Fruit fly (Drosophila melanogaster) whole organism, embryonic: Measurements from ENCODE around the gene Pgant35A.
A peak's percentile ranks its signal among the peaks of the same experiment; 100 is the strongest.

Experiments
- BEAF-32 ChIP-seq: fragments of 200-800 bp; sonication (Bioruptor generic); optimal IDR thresholded peaks from 3 replicates; lab custom pipeline; 2017; ENCODE audit warnings: missing biosample characterization, missing genetic modification characterization, mild to moderate bottlenecking, moderate library complexity, missing genetic modification reagents
- CG10147 ChIP-seq: fragments of 200-800 bp; sonication (Bioruptor generic); optimal IDR thresholded peaks from 2 replicates; lab custom pipeline; 2019; ENCODE audit warnings: missing biosample characterization, mild to moderate bottlenecking, missing genetic modification characterization, moderate library complexity
- CG10959 ChIP-seq: fragments of 200-800 bp; sonication (Bioruptor generic); IDR thresholded peaks from 2 replicates; pipeline ENCODE4 v1.3.6; 2022; ENCODE audit warnings: missing biosample characterization, missing genetic modification characterization
- CG12391 ChIP-seq: fragments of 200-800 bp; sonication (Bioruptor generic); optimal IDR thresholded peaks from 3 replicates; lab custom pipeline; 2018; ENCODE audit warnings: missing biosample characterization, mild to moderate bottlenecking, missing genetic modification characterization, moderate library complexity
- CG13123 ChIP-seq: fragments of 200-800 bp; sonication (Bioruptor generic); optimal IDR thresholded peaks from 2 replicates; lab custom pipeline; 2016; ENCODE audit warnings: missing biosample characterization, missing genetic modification characterization
- CG17361 ChIP-seq: fragments of 200-800 bp; sonication (Bioruptor generic); IDR thresholded peaks from 3 replicates; pipeline ENCODE4 v1.3.6; 2022; ENCODE audit warnings: missing biosample characterization, missing genetic modification characterization
- CG18619 ChIP-seq: fragments of 200-800 bp; sonication (Bioruptor generic); optimal IDR thresholded peaks from 3 replicates; lab custom pipeline; 2017; ENCODE audit warnings: missing biosample characterization, mild to moderate bottlenecking, missing genetic modification characterization
- CG18764 ChIP-seq: fragments of 200-800 bp; sonication (Bioruptor generic); optimal IDR thresholded peaks from 3 replicates; lab custom pipeline; 2016; ENCODE audit warnings: missing biosample characterization, missing genetic modification characterization
- CG30020 ChIP-seq: fragments of 200-800 bp; optimal IDR thresholded peaks from 2 replicates; lab custom pipeline; 2019; ENCODE audit warnings: missing biosample characterization, mild to moderate bottlenecking, missing genetic modification characterization, moderate library complexity
- CG31365 ChIP-seq: fragments of 200-800 bp; sonication (Bioruptor generic); optimal IDR thresholded peaks from 2 replicates; lab custom pipeline; 2018; ENCODE audit warnings: missing biosample characterization, mild to moderate bottlenecking, missing genetic modification characterization
- CG4730 ChIP-seq: fragments of 200-800 bp; sonication (Bioruptor generic); IDR thresholded peaks from 2 replicates; pipeline ENCODE4 v1.3.6; 2022; ENCODE audit warnings: missing biosample characterization, missing genetic modification characterization
- CG5953 ChIP-seq: fragments of 200-800 bp; sonication (Bioruptor generic); IDR thresholded peaks from 2 replicates; pipeline ENCODE4 v1.3.6; 2022; ENCODE audit warnings: missing biosample characterization, missing genetic modification characterization
- CG6689 ChIP-seq: fragments of 200-800 bp; sonication (Bioruptor generic); IDR thresholded peaks from 2 replicates; pipeline ENCODE4 v1.3.6; 2022; ENCODE audit warnings: missing biosample characterization, missing genetic modification characterization
- CG7786 ChIP-seq: fragments of 200-800 bp; sonication (Bioruptor generic); optimal IDR thresholded peaks from 2 replicates; lab custom pipeline; 2016; ENCODE audit warnings: missing biosample characterization, missing genetic modification characterization
- CG7963 ChIP-seq: fragments of 200-800 bp; sonication (Bioruptor generic); IDR thresholded peaks from 3 replicates; pipeline ENCODE4 v1.3.6; 2022; ENCODE audit warnings: missing biosample characterization, missing genetic modification characterization; ENCODE audit not compliant: partially characterized antibody
- CG8388 ChIP-seq: fragments of 200-800 bp; sonication (Bioruptor generic); optimal IDR thresholded peaks from 2 replicates; lab custom pipeline; 2019; ENCODE audit warnings: missing biosample characterization, mild to moderate bottlenecking, missing genetic modification characterization, moderate library complexity
- CG9609 ChIP-seq: fragments of 200-800 bp; sonication (Bioruptor generic); optimal IDR thresholded peaks from 3 replicates; lab custom pipeline; 2016; ENCODE audit warnings: missing biosample characterization, missing genetic modification characterization
- CTCF ChIP-seq: fragments of 200-800 bp; sonication (Bioruptor generic); optimal IDR thresholded peaks from 2 replicates; lab custom pipeline; 2017; ENCODE audit warnings: missing biosample characterization, mild to moderate bottlenecking, missing genetic modification characterization, moderate library complexity
- Chrac-16 ChIP-seq: fragments of 200-800 bp; sonication (Bioruptor generic); optimal IDR thresholded peaks from 3 replicates; lab custom pipeline; 2016; ENCODE audit warnings: missing biosample characterization, missing genetic modification characterization
- CrebB ChIP-seq: fragments of 200-800 bp; sonication (Bioruptor generic); optimal IDR thresholded peaks from 3 replicates; lab custom pipeline; 2018; ENCODE audit warnings: missing biosample characterization, mild to moderate bottlenecking, missing genetic modification characterization
- Dip2 ChIP-seq: fragments of 200-800 bp; sonication (Bioruptor generic); IDR thresholded peaks from 2 replicates; pipeline ENCODE4 v1.3.6; 2022; ENCODE audit warnings: missing biosample characterization, missing genetic modification characterization
- Ets65A ChIP-seq: fragments of 200-800 bp; sonication (Bioruptor generic); peaks from one replicate; lab custom pipeline; 2016; ENCODE audit warnings: missing biosample characterization, missing genetic modification characterization
- Fer1 ChIP-seq: fragments of 200-800 bp; sonication (Bioruptor generic); optimal IDR thresholded peaks from 2 replicates; lab custom pipeline; 2017; ENCODE audit warnings: missing biosample characterization, mild to moderate bottlenecking, missing genetic modification characterization
- Meics ChIP-seq: fragments of 200-800 bp; sonication (Bioruptor generic); optimal IDR thresholded peaks from 2 replicates; lab custom pipeline; 2017; ENCODE audit warnings: missing biosample characterization, mild to moderate bottlenecking, missing genetic modification characterization
- Neu2 ChIP-seq: fragments of 200-800 bp; sonication (Bioruptor generic); optimal IDR thresholded peaks from 3 replicates; lab custom pipeline; 2016; ENCODE audit warnings: missing biosample characterization, missing genetic modification characterization, borderline replicate concordance
- Vsx1 ChIP-seq: fragments of 200-800 bp; sonication (Bioruptor generic); optimal IDR thresholded peaks from 2 replicates; lab custom pipeline; 2017; ENCODE audit warnings: missing biosample characterization, mild to moderate bottlenecking, missing genetic modification characterization, missing genetic modification reagents
- abd-A ChIP-seq: fragments of 200-800 bp; sonication (Bioruptor generic); optimal IDR thresholded peaks from 3 replicates; lab custom pipeline; 2019; ENCODE audit warnings: missing biosample characterization, mild to moderate bottlenecking, missing genetic modification characterization, moderate library complexity
- amos ChIP-seq: fragments of 200-800 bp; sonication (Bioruptor generic); IDR thresholded peaks from 2 replicates; pipeline ENCODE4 v1.3.6; 2022; ENCODE audit warnings: missing biosample characterization, missing genetic modification characterization; ENCODE audit not compliant: partially characterized antibody
- ara ChIP-seq: fragments of 200-800 bp; sonication (Bioruptor generic); IDR thresholded peaks from 2 replicates; pipeline ENCODE4 v1.3.6; 2022; ENCODE audit warnings: missing biosample characterization, missing genetic modification characterization
- chinmo ChIP-seq: fragments of 200-800 bp; sonication (Bioruptor generic); IDR thresholded peaks from 4 replicates; pipeline ENCODE4 v1.3.6; 2022; ENCODE audit warnings: missing biosample characterization, missing genetic modification characterization; ENCODE audit not compliant: partially characterized antibody
- cwo ChIP-seq: fragments of 200-800 bp; sonication (Bioruptor generic); optimal IDR thresholded peaks from 3 replicates; lab custom pipeline; 2017; ENCODE audit warnings: missing biosample characterization, missing genetic modification characterization, mild to moderate bottlenecking, moderate library complexity, missing genetic modification reagents
- dan ChIP-seq: fragments of 200-800 bp; sonication (Bioruptor generic); IDR thresholded peaks from 2 replicates; pipeline ENCODE4 v1.3.6; 2022; ENCODE audit warnings: missing biosample characterization, missing genetic modification characterization
- danr ChIP-seq: fragments of 200-800 bp; sonication (Bioruptor generic); IDR thresholded peaks from 2 replicates; pipeline ENCODE4 v1.3.6; 2022; ENCODE audit warnings: missing biosample characterization, missing genetic modification characterization
- dmrt11E ChIP-seq: fragments of 200-800 bp; sonication (Bioruptor generic); optimal IDR thresholded peaks from 3 replicates; lab custom pipeline; 2018; ENCODE audit warnings: missing biosample characterization, mild to moderate bottlenecking, missing genetic modification characterization, moderate library complexity
- eve ChIP-seq, 2 experiments: fragments of >200 bp; optimal IDR thresholded peaks; 2 replicates each; lab custom pipeline; 2017; ENCODE audit warnings: missing biosample characterization in 2 of 2, missing genetic modification characterization in 2 of 2
- gsb-n ChIP-seq: fragments of 200-800 bp; sonication (Bioruptor generic); optimal IDR thresholded peaks from 3 replicates; lab custom pipeline; 2018; ENCODE audit warnings: missing biosample characterization, mild to moderate bottlenecking, missing genetic modification characterization
- hkb ChIP-seq, 2 experiments: fragments of 200-800 bp in 1 of 2; fragments of >200 bp in 1 of 2; sonication (Bioruptor generic) in 1 of 2; IDR thresholded peaks in 1 of 2; optimal IDR thresholded peaks in 1 of 2; 2 replicates each; pipeline versions ENCODE4 v1.3.6 to Lab custom; 2017 to 2022; ENCODE audit warnings: missing biosample characterization in 1 of 2, missing genetic modification characterization in 1 of 2
- ken ChIP-seq: fragments of 200-800 bp; sonication (Bioruptor generic); IDR thresholded peaks from 3 replicates; pipeline ENCODE4 v1.3.6; 2022; ENCODE audit warnings: missing biosample characterization, missing genetic modification characterization
- lab ChIP-seq: fragments of 200-800 bp; sonication (Bioruptor generic); optimal IDR thresholded peaks from 3 replicates; lab custom pipeline; 2017; ENCODE audit warnings: missing biosample characterization, missing genetic modification characterization, mild to moderate bottlenecking, moderate library complexity, missing genetic modification reagents
- pfk ChIP-seq: fragments of 200-800 bp; sonication (Bioruptor generic); optimal IDR thresholded peaks from 2 replicates; lab custom pipeline; 2018; ENCODE audit warnings: missing biosample characterization, mild to moderate bottlenecking, missing genetic modification characterization, moderate library complexity
- schlank ChIP-seq: fragments of 200-800 bp; sonication (Bioruptor generic); optimal IDR thresholded peaks from 2 replicates; lab custom pipeline; 2018; ENCODE audit warnings: missing biosample characterization, mild to moderate bottlenecking, missing genetic modification characterization
- sd ChIP-seq: fragments of 200-800 bp; sonication (Bioruptor generic); optimal IDR thresholded peaks from 3 replicates; lab custom pipeline; 2018; ENCODE audit warnings: missing biosample characterization, mild to moderate bottlenecking, missing genetic modification characterization, moderate library complexity
- sens ChIP-seq: fragments of 200-800 bp; sonication (Bioruptor generic); peaks from one replicate; lab custom pipeline; 2016; ENCODE audit warnings: missing biosample characterization, missing genetic modification characterization
- sna ChIP-seq: fragments of 200-800 bp; sonication (Bioruptor generic); IDR thresholded peaks from 2 replicates; pipeline ENCODE4 v1.3.6; 2022; ENCODE audit warnings: missing biosample characterization, missing genetic modification characterization; ENCODE audit not compliant: partially characterized antibody
- stc ChIP-seq: fragments of 200-800 bp; sonication (Bioruptor generic); IDR thresholded peaks from 2 replicates; pipeline ENCODE4 v1.3.6; 2022; ENCODE audit warnings: missing biosample characterization, missing genetic modification characterization
- stwl ChIP-seq: fragments of 200-800 bp; sonication (Bioruptor generic); optimal IDR thresholded peaks from 3 replicates; lab custom pipeline; 2018; ENCODE audit warnings: missing biosample characterization, mild to moderate bottlenecking, missing genetic modification characterization, moderate library complexity
- tap ChIP-seq: fragments of 200-800 bp; optimal IDR thresholded peaks from 3 replicates; lab custom pipeline; 2019; ENCODE audit warnings: missing biosample characterization, mild to moderate bottlenecking, missing genetic modification characterization, moderate library complexity
- tin ChIP-seq: fragments of 200-800 bp; sonication (Bioruptor generic); optimal IDR thresholded peaks from 3 replicates; lab custom pipeline; 2016; ENCODE audit warnings: missing biosample characterization, missing genetic modification characterization
- trem ChIP-seq: fragments of 200-800 bp; optimal IDR thresholded peaks from 3 replicates; lab custom pipeline; 2019; ENCODE audit warnings: missing biosample characterization, mild to moderate bottlenecking, missing genetic modification characterization, moderate library complexity
- tup ChIP-seq: fragments of 200-800 bp; sonication (Bioruptor generic); optimal IDR thresholded peaks from 2 replicates; lab custom pipeline; 2016; ENCODE audit warnings: missing biosample characterization, mild to moderate bottlenecking, missing genetic modification characterization, moderate library complexity
- twi ChIP-seq: fragments of 200-800 bp; optimal IDR thresholded peaks from 2 replicates; lab custom pipeline; 2019; ENCODE audit warnings: missing biosample characterization, mild to moderate bottlenecking, missing genetic modification characterization, moderate library complexity

Pgant35A gene

dm6 chr2L:14395065-14395439 is 36.0 kb downstream of the Pgant35A start (continued):
- TF ChIP-seq CG17361 (0 out of 3 replicates have a peak, but pooled peaks have one; percentile 0), eve (GFP tag; optimal IDR thresholded peaks at IDR 0.05; lab: Kevin White, UChicago) (no peak), CG7963 (no peak), CG7786 (GFP tag; lab: Kevin White, UChicago) (no peak), cwo (GFP tag; lab: Kevin White, UChicago) (no peak), trem (tag; lab: Kevin White, UChicago) (no peak), CG4730 (GFP tag; lab: Robert Waterston, UW) (no peak), Ets65A (GFP tag; lab: Kevin White, UChicago) (no peak), gsb-n (tag; lab: Kevin White, UChicago) (no peak), dan (GFP tag; lab: Robert Waterston, UW) (no peak), CTCF (GFP tag; lab: Kevin White, UChicago) (no peak), Chrac-16 (GFP tag; lab: Kevin White, UChicago) (no peak), CG8388 (GFP tag; lab: Kevin White, UChicago) (no peak), danr (GFP tag; lab: Robert Waterston, UW) (no peak), tap (tag; lab: Kevin White, UChicago) (no peak), schlank (tag; lab: Kevin White, UChicago) (no peak), dmrt11E (tag; lab: Kevin White, UChicago) (no peak), twi (tag; lab: Kevin White, UChicago) (no peak), Meics (GFP tag; lab: Kevin White, UChicago) (peak; percentile 9), BEAF-32 (GFP tag; lab: Kevin White, UChicago) (no peak), CrebB (no peak), amos (GFP tag; lab: Robert Waterston, UW) (no peak), ken (GFP tag; lab: Robert Waterston, UW) (no peak), CG31365 (tag; lab: Kevin White, UChicago) (peak; percentile 20), sens (GFP tag; lab: Kevin White, UChicago) (peak; percentile 73), stc (GFP tag; lab: Robert Waterston, UW) (no peak), CG30020 (tag; lab: Kevin White, UChicago) (no peak), Neu2 (GFP tag; lab: Kevin White, UChicago) (no peak), sd (no peak)

- TF ChIP-seq tup (GFP tag; lab: Kevin White, UChicago) (no peak), pfk (GFP tag; lab: Kevin White, UChicago) (no peak), CG5953 (GFP tag; lab: Robert Waterston, UW) (no peak), CG6689 (GFP tag; lab: Robert Waterston, UW) (no peak), Dip2 (GFP tag; lab: Robert Waterston, UW) (no peak), CG12391 (tag; lab: Kevin White, UChicago) (no peak), sna (no peak), stwl (no peak), CG18619 (GFP tag; lab: Kevin White, UChicago) (no peak), abd-A (tag; lab: Kevin White, UChicago) (peak; percentile 2), CG10959 (no peak), tap (tag; lab: Kevin White, UChicago) (no peak), ara (GFP tag; lab: Robert Waterston, UW) (no peak), CG18764 (GFP tag; lab: Kevin White, UChicago) (no peak), tin (no peak), Fer1 (GFP tag; lab: Kevin White, UChicago) (peak; percentile 17), CG13123 (GFP tag; lab: Kevin White, UChicago) (no peak), stc (GFP tag; lab: Robert Waterston, UW) (peak; percentile 26; the same call in 1 of the 2 replicates), lab (peak; percentile 61), chinmo (GFP tag; lab: Robert Waterston, UW) (0 out of 4 replicates have a peak, but pooled peaks have one; percentile 75), Vsx1 (GFP tag; lab: Kevin White, UChicago) (peak; percentile 8), CG10147 (GFP tag; lab: Kevin White, UChicago) (no peak), CG9609 (GFP tag; lab: Kevin White, UChicago) (no peak), hkb (optimal IDR thresholded peaks at IDR 0.05; lab: Kevin White, UChicago) (no peak), hkb (GFP tag; IDR thresholded peaks at IDR 0.05; lab: Robert Waterston, UW) (0 out of 2 replicates have a peak, but pooled peaks have one; percentile 27)
Observed at dm6 chr2L:14396263-14396662, 37.2 kb downstream of the Pgant35A start.
